Fruit fly (Drosophila melanogaster): ENCODE measurements around the gene peb.

dm6 chrX:4571829-4572228 lies 45.5 kb upstream of the peb start, which contains the start of gene CG12684:
- no peak for TF ChIP-seq svp (GFP tag)
- TF ChIP-seq eg (GFP tag; IDR thresholded peaks at IDR 0.05) = no peak
- TF ChIP-seq CG8119 (GFP tag; IDR thresholded peaks at IDR 0.05) = no peak
- TF ChIP-seq salr (GFP tag; optimal IDR thresholded peaks at IDR 0.05) = no peak
- TF ChIP-seq Hr4 (GFP tag; optimal IDR thresholded peaks at IDR 0.05) = no peak
- TF ChIP-seq Hr38 (GFP tag; optimal IDR thresholded peaks at IDR 0.05) = no peak
- no peak for TF ChIP-seq Blimp-1 (GFP tag; optimal IDR thresholded peaks at IDR 0.05)
- TF ChIP-seq CG16779 (tag; optimal IDR thresholded peaks at IDR 0.05) = no peak
- no peak for TF ChIP-seq ss (GFP tag; optimal IDR thresholded peaks at IDR 0.05)
- no peak for TF ChIP-seq acj6 (GFP tag; optimal IDR thresholded peaks at IDR 0.05)
- TF ChIP-seq Met (GFP tag; optimal IDR thresholded peaks at IDR 0.05) = no peak
- TF ChIP-seq Ets96B (tag; optimal IDR thresholded peaks at IDR 0.05) = no peak
- no peak for TF ChIP-seq CG6163 (GFP tag; IDR thresholded peaks at IDR 0.05)

Measured in whole organism, prepupa.